Worm (Caenorhabditis elegans): ENCODE results near the gene srp-1.

srp-1 gene

DNA sequence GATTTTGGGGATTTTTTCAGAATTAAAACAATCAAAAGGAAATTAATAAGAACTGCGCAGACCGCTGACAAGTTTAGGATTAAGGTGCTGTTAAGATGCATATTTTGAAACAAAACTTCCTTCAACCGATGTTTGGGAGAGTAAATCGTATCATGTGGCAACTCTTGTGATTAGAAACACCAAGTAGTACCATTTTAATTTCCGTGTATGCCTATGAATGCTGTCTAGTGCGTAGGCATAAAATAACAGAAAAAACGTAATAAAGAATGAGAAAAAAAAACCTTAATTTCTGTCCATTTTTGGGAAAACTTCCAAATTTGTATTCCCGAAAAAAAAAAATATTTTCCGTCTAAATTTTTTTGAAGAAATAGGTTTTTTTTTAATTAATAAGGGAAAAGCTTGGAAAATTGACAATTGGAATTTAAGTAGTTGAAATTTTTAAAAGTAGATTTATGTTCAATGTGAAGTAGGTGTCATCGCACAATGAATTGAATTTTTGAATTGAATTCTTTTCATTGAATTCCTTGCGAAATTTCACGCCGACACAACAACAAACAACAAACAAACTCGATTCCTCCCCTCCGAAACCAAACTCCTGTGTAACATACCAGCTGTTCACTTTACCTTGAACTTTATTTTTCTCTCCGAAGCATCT is at the start of gene srp-1, which contains the start of gene str-262:
TSS of gene srp-1 (plus strand) at position 605 of the 655 bp plus-strand sequence.
TSS of gene str-262 (minus strand) at position 101 of the 655 bp plus-strand sequence.
- TF ChIP-seq nhr-28 (tag; optimal IDR thresholded peaks at IDR 0.05) (no peak), elt-3 (tag; optimal IDR thresholded peaks at IDR 0.05) (no peak), nhr-237 (tag; optimal IDR thresholded peaks at IDR 0.05) (no peak), elt-1 (tag; optimal IDR thresholded peaks at IDR 0.05) (no peak)

DNA sequence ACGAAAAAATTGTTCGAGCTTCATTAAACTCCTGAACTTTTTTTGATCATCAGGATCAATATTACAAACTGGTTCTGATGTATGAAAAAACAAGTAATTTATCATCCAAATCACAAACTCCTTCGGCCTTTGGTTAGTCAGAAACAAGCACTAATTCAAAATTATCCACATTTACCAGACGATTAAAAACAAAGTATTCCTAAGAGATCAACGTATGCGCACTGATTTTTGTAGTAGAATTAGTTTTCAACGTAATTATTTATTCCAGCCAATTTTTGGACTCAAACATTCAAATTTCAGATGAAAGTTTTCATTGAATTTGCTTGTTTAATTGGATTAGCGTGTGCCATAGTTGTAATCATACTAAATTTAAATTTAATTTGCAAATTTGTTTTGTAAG is 46.2 kb upstream of the srp-1 start, which contains the start of gene srbc-38:
TSS of gene srbc-38 (plus strand) at position 301 of the 400 bp plus-strand sequence.
- TF ChIP-seq nhr-23 (tag; optimal IDR thresholded peaks at IDR 0.05) (no peak), ceh-28 (tag; optimal IDR thresholded peaks at IDR 0.05) (no peak), ceh-16 (tag; optimal IDR thresholded peaks at IDR 0.05) (no peak), tbx-2 (tag; optimal IDR thresholded peaks at IDR 0.05) (no peak), lsy-12 (tag; optimal IDR thresholded peaks at IDR 0.05) (no peak), fos-1 (tag; optimal IDR thresholded peaks at IDR 0.05) (no peak), nhr-76 (tag; optimal IDR thresholded peaks at IDR 0.05) (no peak), nhr-28 (tag; optimal IDR thresholded peaks at IDR 0.05) (no peak), pha-4 (tag; optimal IDR thresholded peaks at IDR 0.05) (no peak), snpc-4 (tag; optimal IDR thresholded peaks at IDR 0.05) (no peak), ztf-4 (tag; optimal IDR thresholded peaks at IDR 0.05) (no peak), R02D3.7 (tag; optimal IDR thresholded peaks at IDR 0.05) (no peak), lin-15B (tag; optimal IDR thresholded peaks at IDR 0.05) (no peak), nhr-25 (tag; optimal IDR thresholded peaks at IDR 0.05) (no peak), nhr-77 (tag; optimal IDR thresholded peaks at IDR 0.05) (no peak), eor-1 (tag; optimal IDR thresholded peaks at IDR 0.05) (no peak), zag-1 (tag; optimal IDR thresholded peaks at IDR 0.05) (no peak)

DNA sequence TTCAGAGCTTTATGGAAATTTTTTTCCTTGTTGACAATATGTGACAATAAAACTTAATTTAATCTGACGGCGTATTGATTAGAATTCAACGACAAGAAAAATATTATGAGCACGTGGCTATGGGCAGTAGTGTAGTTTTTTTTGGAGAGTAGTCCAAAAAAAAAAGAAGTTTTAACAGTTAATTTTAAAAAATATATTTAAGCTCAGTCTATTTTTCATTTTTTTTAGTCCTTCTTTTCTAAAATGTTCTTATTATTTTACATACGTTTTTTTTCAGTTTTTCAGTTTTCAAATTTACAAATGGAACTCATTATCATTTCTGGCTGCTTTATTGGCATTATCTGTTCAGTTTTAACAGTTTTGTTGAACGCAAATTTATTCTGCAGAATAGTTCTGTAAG is 44.3 kb upstream of the srp-1 start, which contains the start of gene srbc-39:
TSS of gene srbc-39 (plus strand) at position 301 of the 400 bp plus-strand sequence.
- TF ChIP-seq lsy-12 (tag; optimal IDR thresholded peaks at IDR 0.05) (no peak), ztf-11 (tag; optimal IDR thresholded peaks at IDR 0.05) (no peak), eor-1 (tag; optimal IDR thresholded peaks at IDR 0.05) (no peak), hmg-11 (tag; optimal IDR thresholded peaks at IDR 0.05) (no peak), nhr-25 (tag; optimal IDR thresholded peaks at IDR 0.05) (no peak), elt-3 (tag; optimal IDR thresholded peaks at IDR 0.05) (no peak), unc-62 (GFP tag; optimal IDR thresholded peaks at IDR 0.05) (no peak), snpc-4 (tag; optimal IDR thresholded peaks at IDR 0.05) (no peak), zag-1 (tag; optimal IDR thresholded peaks at IDR 0.05) (no peak), ztf-4 (tag; optimal IDR thresholded peaks at IDR 0.05) (no peak), egl-5 (tag; optimal IDR thresholded peaks at IDR 0.05) (no peak), lin-39 (tag; optimal IDR thresholded peaks at IDR 0.05) (no peak)

DNA sequence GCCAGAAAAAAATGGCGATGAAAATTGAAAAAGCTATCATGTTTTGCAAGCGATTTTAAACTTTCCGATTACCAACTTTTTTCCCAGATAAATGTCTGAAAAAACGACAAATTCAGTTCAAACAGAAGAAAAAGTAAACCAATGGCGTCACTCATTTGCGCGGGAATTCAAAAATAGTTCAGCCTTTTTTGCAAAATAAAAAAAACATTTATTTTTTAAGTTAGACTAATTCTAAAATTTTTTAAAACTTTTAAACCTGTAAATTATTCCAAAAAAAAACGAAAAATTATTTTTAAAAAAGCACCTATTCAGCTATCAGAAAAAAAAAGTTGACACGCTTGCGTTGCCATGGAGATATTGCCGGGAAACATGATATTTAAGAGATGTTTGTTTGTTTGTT is 40.2 kb upstream of the srp-1 start, which contains the start of gene cyp-33C11:
TSS of gene cyp-33C11 (minus strand) at position 101 of the 400 bp plus-strand sequence.
- TF ChIP-seq lin-39 (tag; optimal IDR thresholded peaks at IDR 0.05) (no peak), mdl-1 (tag; optimal IDR thresholded peaks at IDR 0.05) (no peak), nhr-43 (tag; optimal IDR thresholded peaks at IDR 0.05; ENCODE audit: poor library complexity, severe bottlenecking) (no peak), ceh-16 (tag; optimal IDR thresholded peaks at IDR 0.05) (no peak), elt-2 (tag; optimal IDR thresholded peaks at IDR 0.05) (no peak)

DNA sequence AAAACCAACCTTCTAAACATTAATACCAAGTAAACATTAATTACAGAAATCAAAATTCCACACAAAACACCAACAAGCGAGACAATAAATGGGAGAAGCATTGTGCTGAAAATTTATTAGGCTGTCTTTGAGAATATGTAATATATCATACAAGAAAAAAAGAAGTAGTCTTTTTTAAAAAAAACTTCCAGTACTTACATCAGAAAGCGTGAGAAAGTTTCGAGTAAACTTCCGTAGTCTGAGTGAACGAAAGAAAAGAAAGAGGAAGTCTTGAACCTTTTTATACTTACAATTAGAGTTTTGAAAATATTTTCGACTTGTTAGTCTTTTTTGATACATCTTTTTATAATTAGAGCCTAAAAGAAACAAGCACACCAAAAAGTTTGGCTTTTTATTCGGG is 33.4 kb upstream of the srp-1 start, which contains the start of gene srbc-40:
TSS of gene srbc-40 (minus strand) at position 101 of the 400 bp plus-strand sequence.
- TF ChIP-seq fkh-10 (GFP tag; optimal IDR thresholded peaks at IDR 0.05) (no peak), nhr-23 (tag; optimal IDR thresholded peaks at IDR 0.05) (no peak), pqm-1 (tag; optimal IDR thresholded peaks at IDR 0.05) (no peak), unc-39 (tag; optimal IDR thresholded peaks at IDR 0.05) (no peak), sea-2 (GFP tag; optimal IDR thresholded peaks at IDR 0.05) (no peak)

DNA sequence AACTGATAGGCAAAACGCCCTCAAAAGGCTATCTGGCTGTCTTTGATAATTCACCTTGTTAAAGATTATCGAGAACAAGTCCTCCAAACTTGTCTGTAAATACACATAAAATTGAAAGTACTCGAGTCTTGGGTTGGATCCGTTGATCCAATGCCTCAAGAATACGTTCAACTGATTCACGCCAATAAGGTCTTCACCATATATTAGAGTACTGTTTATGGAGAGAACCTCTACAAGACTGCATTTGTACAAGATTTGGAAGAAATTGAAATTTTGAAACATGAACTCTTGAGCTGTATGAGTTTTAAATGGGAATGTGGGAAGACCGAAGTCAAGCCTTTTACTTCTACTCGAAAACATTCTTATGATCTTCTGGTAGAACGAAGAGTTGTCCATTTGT is 30.2 kb upstream of the srp-1 start:
- TF ChIP-seq fkh-10 (GFP tag; optimal IDR thresholded peaks at IDR 0.05) (no peak), nhr-237 (tag; optimal IDR thresholded peaks at IDR 0.05) (no peak), nhr-67 (tag; optimal IDR thresholded peaks at IDR 0.05) (no peak), ztf-11 (tag; optimal IDR thresholded peaks at IDR 0.05) (no peak), skn-1 (tag; optimal IDR thresholded peaks at IDR 0.05) (no peak), lsy-12 (tag; optimal IDR thresholded peaks at IDR 0.05) (no peak), snpc-4 (tag; optimal IDR thresholded peaks at IDR 0.05) (no peak), ZK546.5 (tag; optimal IDR thresholded peaks at IDR 0.05) (no peak), nhr-11 (tag; optimal IDR thresholded peaks at IDR 0.05) (no peak), nhr-28 (tag; optimal IDR thresholded peaks at IDR 0.05) (no peak)

Measured in whole organism, L3 larva.